Worm (Caenorhabditis elegans): Measurements from ENCODE around the gene ZC373.3.

ZC373.3 gene

DNA sequence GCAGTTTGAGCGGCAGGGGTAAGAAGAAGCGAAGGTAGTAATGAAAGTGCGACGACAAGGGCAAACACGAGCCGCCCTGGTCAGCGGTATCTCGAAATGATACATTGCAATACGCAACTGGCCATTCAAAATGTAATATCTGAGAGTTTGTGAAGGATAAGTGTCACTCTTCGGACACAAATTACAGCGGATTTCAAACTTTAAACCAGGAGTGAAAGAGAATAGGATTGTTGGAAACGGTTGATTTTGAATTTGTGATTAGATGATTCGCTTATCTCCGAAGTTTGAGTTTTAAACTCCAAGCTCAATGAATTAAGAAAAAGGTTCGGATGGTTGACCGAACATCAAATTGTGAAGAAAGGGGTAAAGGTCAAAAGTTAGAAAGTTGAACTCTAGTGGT, 13.0 kb upstream of the ZC373.3 start, which contains the start of gene ZC374.2:
TSS of gene ZC374.2 (minus strand) at position 101 of the 400 bp plus-strand sequence.
- TF ChIP-seq cebp-1 (GFP tag; IDR thresholded peaks at IDR 0.05) (no peak), cebp-1 (tag; optimal IDR thresholded peaks at IDR 0.05) (no peak), lsl-1 (GFP tag; optimal IDR thresholded peaks at IDR 0.05) (no peak), aptf-2 (GFP tag; conservative IDR thresholded peaks at IDR 0.05) (no peak), F23B12.7 (tag; optimal IDR thresholded peaks at IDR 0.05; ENCODE audit: insufficient read depth) (no peak)

DNA sequence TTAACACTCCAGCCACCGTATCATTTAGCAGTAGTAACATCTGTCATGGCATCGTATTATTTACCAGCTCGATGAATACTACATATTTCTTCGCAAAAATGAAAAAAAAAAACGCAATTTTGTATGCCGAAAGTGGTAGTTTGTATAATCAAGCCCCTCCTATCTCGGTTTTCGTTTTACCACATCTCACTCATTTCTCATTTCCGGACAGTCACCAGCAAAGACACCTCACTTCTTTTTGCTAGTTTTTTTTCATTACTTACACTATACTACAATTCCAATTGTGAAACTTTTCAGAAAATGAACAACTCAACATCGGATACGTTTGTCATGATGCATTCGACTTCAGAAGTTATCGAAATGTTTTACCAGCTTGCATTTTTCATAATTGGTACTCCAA, 11.2 kb upstream of the ZC373.3 start, which contains the start of gene gnrr-3:
TSS of gene gnrr-3 (plus strand) at position 301 of the 400 bp plus-strand sequence.
- TF ChIP-seq ceh-40 (GFP tag; IDR thresholded peaks at IDR 0.05) (no peak), him-1 (tag; optimal IDR thresholded peaks at IDR 0.05) (no peak), somi-1 (GFP tag; optimal IDR thresholded peaks at IDR 0.05) (no peak), ztf-6 (GFP tag; IDR thresholded peaks at IDR 0.05) (no peak), chd-7 (tag; optimal IDR thresholded peaks at IDR 0.05) (no peak), lag-1 (GFP tag; IDR thresholded peaks at IDR 0.05) (no peak), F57C9.4 (tag; optimal IDR thresholded peaks at IDR 0.05) (no peak), aptf-2 (GFP tag; conservative IDR thresholded peaks at IDR 0.05) (no peak), akir-1 (GFP tag; optimal IDR thresholded peaks at IDR 0.05) (no peak), Y95B8A.8 (GFP tag; IDR thresholded peaks at IDR 0.05) (no peak), K11D2.4 (GFP tag; IDR thresholded peaks at IDR 0.05) (no peak), ccch-3 (GFP tag; optimal IDR thresholded peaks at IDR 0.05) (no peak), ztf-18 (tag; optimal IDR thresholded peaks at IDR 0.05) (no peak), bed-2 (GFP tag; IDR thresholded peaks at IDR 0.05) (no peak), ZK185.1 (tag; optimal IDR thresholded peaks at IDR 0.05; ENCODE audit: poor library complexity, severe bottlenecking) (no peak)

DNA sequence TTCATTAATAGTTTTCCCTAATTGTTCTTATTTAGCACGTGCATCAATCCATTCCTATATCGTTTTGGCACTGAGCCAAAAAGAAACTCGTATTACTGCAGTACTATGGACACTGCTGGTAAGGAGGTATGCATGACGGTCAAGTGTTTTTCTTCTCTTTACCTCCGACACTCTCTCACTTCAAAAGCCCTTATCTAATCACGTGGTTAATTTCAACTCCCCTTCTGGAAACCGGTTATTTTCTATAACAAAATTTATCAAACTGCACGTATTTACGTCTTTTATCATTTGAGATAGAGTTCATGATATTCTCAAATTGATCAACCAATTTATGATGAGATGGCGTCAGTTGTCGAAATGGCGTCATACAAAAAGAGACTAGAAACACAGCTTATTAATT, 8.7 kb upstream of the ZC373.3 start:
- TF ChIP-seq F39B2.1 (GFP tag; IDR thresholded peaks at IDR 0.05) (no peak), madf-10 (tag; optimal IDR thresholded peaks at IDR 0.05) (peak; percentile 5), atf-7 (tag; optimal IDR thresholded peaks at IDR 0.05) (peak; percentile 61), C06A6.2 (GFP tag; conservative IDR thresholded peaks at IDR 0.05) (peak; percentile 44; the same call in 1 of the 2 replicates), nhr-80 (tag; optimal IDR thresholded peaks at IDR 0.05) (peak; percentile 76), dox-1 (GFP tag; IDR thresholded peaks at IDR 0.05) (0 out of 2 replicates have a peak, but pooled peaks have one; percentile 18), let-607 (tag; optimal IDR thresholded peaks at IDR 0.05) (peak in 1 of 2 experiments; percentile 37), madf-6 (GFP tag; IDR thresholded peaks at IDR 0.05) (no peak), mxl-1 (tag; optimal IDR thresholded peaks at IDR 0.05) (no peak), nfya-2 (GFP tag; IDR thresholded peaks at IDR 0.05) (no peak), somi-1 (GFP tag; optimal IDR thresholded peaks at IDR 0.05) (peak; percentile 58), ztf-26 (tag; optimal IDR thresholded peaks at IDR 0.05) (peak; percentile 44)

DNA sequence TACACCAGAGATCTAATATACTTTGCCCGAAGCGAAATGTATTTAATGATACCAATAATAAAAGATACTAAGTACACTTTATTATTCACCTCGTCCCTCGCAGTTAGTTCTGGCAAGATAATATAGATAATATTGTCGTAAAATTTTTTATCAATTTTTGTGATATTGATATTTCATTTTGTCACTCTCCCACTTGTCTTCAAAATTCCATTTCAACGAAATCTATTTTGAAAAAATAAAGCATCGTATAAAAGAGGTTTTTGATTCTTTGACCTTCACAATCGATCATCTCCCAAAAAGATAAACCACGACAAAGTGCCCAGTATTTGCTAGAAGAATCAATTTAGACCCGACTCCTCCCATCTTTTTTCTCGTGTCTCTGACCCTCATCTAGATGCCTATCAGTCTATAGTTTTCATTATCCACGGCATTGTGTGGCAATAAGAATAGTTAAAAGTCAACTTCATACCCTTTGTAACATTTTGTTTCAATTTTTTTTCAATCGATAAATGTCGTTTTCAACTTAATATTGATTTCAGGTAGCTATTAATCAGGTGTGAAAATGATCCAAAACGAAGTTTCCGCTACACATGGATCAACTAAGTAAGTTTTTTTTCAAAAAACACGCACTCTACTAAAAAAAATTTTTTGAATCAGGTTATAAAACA, 6.4 kb upstream of the ZC373.3 start, which contains the start of gene cbs-1:
TSS of gene cbs-1 (plus strand) at position 534 of the 668 bp plus-strand sequence.
- TF ChIP-seq nhr-80 (tag; optimal IDR thresholded peaks at IDR 0.05) (peak; percentile 9), mxl-1 (tag; optimal IDR thresholded peaks at IDR 0.05) (no peak)

DNA sequence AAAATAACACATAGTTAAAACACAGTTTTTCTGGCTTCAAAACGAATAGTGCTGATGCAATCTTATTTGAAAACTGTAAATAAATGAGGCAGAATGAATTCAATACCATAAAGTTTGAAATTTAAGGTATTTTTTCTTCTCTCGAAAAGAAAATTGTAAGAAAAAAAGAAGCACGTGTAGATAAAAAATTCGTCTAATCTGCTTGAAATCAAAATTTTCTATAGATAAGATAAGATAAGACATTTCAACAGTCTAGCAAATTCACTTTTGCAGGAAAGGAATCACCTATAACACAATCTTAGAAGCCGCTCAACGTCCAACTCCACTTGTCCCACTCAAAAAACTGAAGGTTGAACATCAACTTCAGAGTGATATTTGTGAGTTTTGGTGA, 5.9 kb upstream of the ZC373.3 start:
- TF ChIP-seq F10E7.11 (tag; optimal IDR thresholded peaks at IDR 0.05) (no peak), hrde-1 (tag; optimal IDR thresholded peaks at IDR 0.05; ENCODE audit: borderline replicate concordance) (no peak)
